Worm (Caenorhabditis elegans) whole organism, L4 larva: ENCODE data around the gene F41E7.2.

Experiments used
- aly-2 ChIP-seq: sonication (generic microtip); optimal IDR thresholded peaks from 2 replicates; lab custom pipeline; 2018; ENCODE audit warnings: missing biosample characterization, missing genetic modification characterization
- dmd-8 ChIP-seq: fragments of 200-800 bp; sonication (Bioruptor generic); IDR thresholded peaks from 2 replicates; pipeline ENCODE4 v1.3.6; 2022; ENCODE audit warnings: missing genetic modification characterization, missing compliant biosample characterization
- dve-1 ChIP-seq: sonication (generic microtip); optimal IDR thresholded peaks from 2 replicates; lab custom pipeline; 2017; ENCODE audit warnings: antibody characterized with exemption, mild to moderate bottlenecking, missing genetic modification characterization, missing compliant biosample characterization; ENCODE audit not compliant: insufficient read depth
- fkh-10 ChIP-seq: fragments of 150-350 bp; optimal IDR thresholded peaks from 2 replicates; lab custom pipeline; 2014; ENCODE audit warnings: missing biosample characterization, missing genetic modification reagents, missing genetic modification characterization
- lin-15B ChIP-seq: fragments of 150-350 bp; sonication (generic microtip); optimal IDR thresholded peaks from 3 replicates; lab custom pipeline; 2014; ENCODE audit warnings: missing biosample characterization, missing genetic modification characterization
- lsy-2 ChIP-seq, 2 experiments: fragments of 150-350 bp in 1 of 2; sonication (generic microtip) in 1 of 2; optimal IDR thresholded peaks; 2 replicates each; lab custom pipeline; 2014 to 2017; ENCODE audit warnings: missing biosample characterization in 2 of 2, missing genetic modification characterization in 2 of 2
- mxl-3 ChIP-seq: fragments of 200-800 bp; sonication (Bioruptor generic); optimal IDR thresholded peaks from 2 replicates; lab custom pipeline; 2018; ENCODE audit warnings: mild to moderate bottlenecking, missing genetic modification characterization, missing compliant biosample characterization
- saeg-2 ChIP-seq: fragments of 200-800 bp; sonication (Bioruptor generic); IDR thresholded peaks from 2 replicates; pipeline ENCODE4 v1.3.6; 2022; ENCODE audit warnings: missing genetic modification reagents, missing genetic modification characterization, missing compliant biosample characterization

- no peak for TF ChIP-seq dmd-8 (GFP tag; lab: Robert Waterston, UW)
- no peak for TF ChIP-seq saeg-2 (GFP tag; lab: Robert Waterston, UW)
- no peak for TF ChIP-seq lsy-2 (tag; optimal IDR thresholded peaks at IDR 0.05; lab: Kevin White, UChicago)
- no peak for TF ChIP-seq mxl-3
- TF ChIP-seq fkh-10 = no peak
- no peak for TF ChIP-seq lin-15B (tag; lab: Kevin White, UChicago)
- TF ChIP-seq aly-2 (tag; lab: Kevin White, UChicago) = no peak
- no peak for TF ChIP-seq dve-1 (tag; lab: Kevin White, UChicago)
Observed at ce11 chrX:10260035-10260434, 13.5 kb upstream of the F41E7.2 start, which contains the start of gene C32A9.1.
